Fruit fly (Drosophila melanogaster) whole organism, embryonic: Measurements from ENCODE around the gene His3.3B.

ENCODE experiments used
- Atf3 ChIP-seq: fragments of 200-800 bp; sonication (Bioruptor generic); optimal IDR thresholded peaks from 3 replicates; lab custom pipeline; 2016; ENCODE audit warnings: missing biosample characterization, missing genetic modification characterization
- Bgb ChIP-seq: fragments of 200-800 bp; sonication (Bioruptor generic); IDR thresholded peaks from 2 replicates; pipeline ENCODE4 v1.3.6; 2022; ENCODE audit warnings: missing biosample characterization, missing genetic modification characterization; ENCODE audit not compliant: partially characterized antibody
- CG10147 ChIP-seq: fragments of 200-800 bp; sonication (Bioruptor generic); optimal IDR thresholded peaks from 2 replicates; lab custom pipeline; 2019; ENCODE audit warnings: missing biosample characterization, mild to moderate bottlenecking, missing genetic modification characterization, moderate library complexity
- CG1024 ChIP-seq: fragments of 200-800 bp; sonication (Bioruptor generic); IDR thresholded peaks from 2 replicates; pipeline ENCODE4 v1.3.6; 2022; ENCODE audit warnings: missing biosample characterization, missing genetic modification characterization
- CG13123 ChIP-seq: fragments of 200-800 bp; sonication (Bioruptor generic); optimal IDR thresholded peaks from 2 replicates; lab custom pipeline; 2016; ENCODE audit warnings: missing biosample characterization, missing genetic modification characterization
- CG13296 ChIP-seq: fragments of 200-800 bp; sonication (Bioruptor generic); optimal IDR thresholded peaks from 3 replicates; lab custom pipeline; 2018; ENCODE audit warnings: missing biosample characterization, mild to moderate bottlenecking, missing genetic modification characterization
- CG14014 ChIP-seq: fragments of 200-800 bp; sonication (Bioruptor generic); IDR thresholded peaks from 2 replicates; pipeline ENCODE4 v1.3.6; 2022; ENCODE audit warnings: missing biosample characterization, missing genetic modification characterization
- CG14965 ChIP-seq: fragments of 200-800 bp; sonication (Bioruptor generic); optimal IDR thresholded peaks from 2 replicates; lab custom pipeline; 2016; ENCODE audit warnings: missing biosample characterization, missing genetic modification characterization, borderline replicate concordance
- CG1603 ChIP-seq: fragments of 200-800 bp; sonication (Bioruptor generic); optimal IDR thresholded peaks from 2 replicates; lab custom pipeline; 2019; ENCODE audit warnings: missing biosample characterization, mild to moderate bottlenecking, missing genetic modification characterization, moderate library complexity
- CG1647 ChIP-seq: fragments of 200-800 bp; sonication (Bioruptor generic); optimal IDR thresholded peaks from 3 replicates; lab custom pipeline; 2016; ENCODE audit warnings: missing biosample characterization, missing genetic modification characterization
- CG17612 ChIP-seq: fragments of 200-800 bp; sonication (Bioruptor generic); IDR thresholded peaks from 2 replicates; pipeline ENCODE4 v1.3.6; 2022; ENCODE audit warnings: missing biosample characterization, missing genetic modification characterization
- CG2678 ChIP-seq: fragments of 200-800 bp; sonication (Bioruptor generic); optimal IDR thresholded peaks from 3 replicates; lab custom pipeline; 2019; ENCODE audit warnings: missing biosample characterization, mild to moderate bottlenecking, missing genetic modification characterization, moderate library complexity
- CG31365 ChIP-seq: fragments of 200-800 bp; sonication (Bioruptor generic); optimal IDR thresholded peaks from 2 replicates; lab custom pipeline; 2018; ENCODE audit warnings: missing biosample characterization, mild to moderate bottlenecking, missing genetic modification characterization
- CG4282 ChIP-seq: fragments of 200-800 bp; sonication (Bioruptor generic); optimal IDR thresholded peaks from 2 replicates; lab custom pipeline; 2016; ENCODE audit warnings: missing biosample characterization, missing genetic modification characterization
- CG6272 ChIP-seq: fragments of 200-800 bp; sonication (Bioruptor generic); IDR thresholded peaks from 2 replicates; pipeline ENCODE4 v1.3.6; 2022; ENCODE audit warnings: missing biosample characterization, missing genetic modification characterization
- CG7839 ChIP-seq: fragments of 200-800 bp; sonication (Bioruptor generic); optimal IDR thresholded peaks from 3 replicates; lab custom pipeline; 2018; ENCODE audit warnings: missing biosample characterization, mild to moderate bottlenecking, missing genetic modification characterization, moderate library complexity
- CG8478 ChIP-seq: fragments of >200 bp; optimal IDR thresholded peaks from 2 replicates; lab custom pipeline; 2018
- Ets97D ChIP-seq: fragments of 200-800 bp; sonication (Bioruptor generic); optimal IDR thresholded peaks from 3 replicates; lab custom pipeline; 2016; ENCODE audit warnings: missing biosample characterization, missing genetic modification characterization
- Fer2 ChIP-seq: fragments of 200-800 bp; sonication (Bioruptor generic); optimal IDR thresholded peaks from 2 replicates; lab custom pipeline; 2018; ENCODE audit warnings: missing biosample characterization, mild to moderate bottlenecking, missing genetic modification characterization, moderate library complexity
- Gug ChIP-seq: fragments of 200-800 bp; sonication (Bioruptor generic); IDR thresholded peaks from 4 replicates; pipeline ENCODE4 v1.3.6; 2022; ENCODE audit warnings: missing biosample characterization, missing genetic modification characterization
- Hand ChIP-seq: fragments of 200-800 bp; sonication (Bioruptor generic); optimal IDR thresholded peaks from 2 replicates; lab custom pipeline; 2017; ENCODE audit warnings: mild to moderate bottlenecking, missing biosample characterization, missing genetic modification reagents, missing genetic modification characterization
- Hey ChIP-seq: fragments of 200-800 bp; sonication (Bioruptor generic); optimal IDR thresholded peaks from 3 replicates; lab custom pipeline; 2018; ENCODE audit warnings: missing biosample characterization, mild to moderate bottlenecking, missing genetic modification characterization
- HmgD ChIP-seq: fragments of 200-800 bp; sonication (Bioruptor generic); optimal IDR thresholded peaks from 3 replicates; lab custom pipeline; 2016; ENCODE audit warnings: missing biosample characterization, missing genetic modification characterization
- Mad ChIP-seq: fragments of 200-800 bp; sonication (Bioruptor generic); optimal IDR thresholded peaks from 2 replicates; lab custom pipeline; 2016; ENCODE audit warnings: missing biosample characterization, missing genetic modification characterization
- Max ChIP-seq: fragments of 200-800 bp; sonication (Bioruptor generic); optimal IDR thresholded peaks from 2 replicates; lab custom pipeline; 2016; ENCODE audit warnings: missing biosample characterization, mild to moderate bottlenecking, missing genetic modification characterization
- Meics ChIP-seq: fragments of 200-800 bp; sonication (Bioruptor generic); optimal IDR thresholded peaks from 2 replicates; lab custom pipeline; 2017; ENCODE audit warnings: missing biosample characterization, mild to moderate bottlenecking, missing genetic modification characterization
- Mes4 ChIP-seq: fragments of 200-800 bp; sonication (Bioruptor generic); optimal IDR thresholded peaks from 2 replicates; lab custom pipeline; 2016; ENCODE audit warnings: missing biosample characterization, missing genetic modification characterization
- Ravus ChIP-seq: fragments of 200-800 bp; sonication (Bioruptor generic); IDR thresholded peaks from 2 replicates; pipeline ENCODE4 v1.3.6; 2022; ENCODE audit warnings: missing biosample characterization, missing genetic modification characterization
- Rfx ChIP-seq: fragments of 200-800 bp; sonication (Bioruptor generic); IDR thresholded peaks from 2 replicates; pipeline ENCODE4 v1.3.6; 2022; ENCODE audit warnings: missing biosample characterization, missing genetic modification characterization
- Side ChIP-seq: fragments of 200-800 bp; sonication (Bioruptor generic); optimal IDR thresholded peaks from 2 replicates; lab custom pipeline; 2016; ENCODE audit warnings: missing biosample characterization, missing genetic modification characterization
- Sry-δ ChIP-seq: fragments of 200-800 bp; sonication (Bioruptor generic); optimal IDR thresholded peaks from 2 replicates; lab custom pipeline; 2016; ENCODE audit warnings: missing biosample characterization, missing genetic modification characterization
- TFAM ChIP-seq: fragments of 200-800 bp; sonication (Bioruptor generic); optimal IDR thresholded peaks from 2 replicates; lab custom pipeline; 2017; ENCODE audit warnings: missing biosample characterization, missing genetic modification characterization, inconsistent platforms
- Xrp1 ChIP-seq: fragments of 200-800 bp; sonication (Bioruptor generic); IDR thresholded peaks from 2 replicates; pipeline ENCODE4 v1.3.6; 2022; ENCODE audit warnings: missing biosample characterization, missing genetic modification characterization
- bowl ChIP-seq: fragments of 200-800 bp; sonication (Bioruptor generic); IDR thresholded peaks from 2 replicates; pipeline ENCODE4 v1.3.6; 2022; ENCODE audit warnings: missing biosample characterization, missing genetic modification characterization
- bsh ChIP-seq, 2 experiments: fragments of 200-800 bp; sonication (Bioruptor generic); optimal IDR thresholded peaks; 2 replicates each; lab custom pipeline; 2017 to 2018; ENCODE audit warnings: mild to moderate bottlenecking in 2 of 2, missing biosample characterization in 2 of 2, missing genetic modification characterization in 2 of 2, moderate library complexity in 1 of 2
- danr ChIP-seq: fragments of 200-800 bp; sonication (Bioruptor generic); IDR thresholded peaks from 2 replicates; pipeline ENCODE4 v1.3.6; 2022; ENCODE audit warnings: missing biosample characterization, missing genetic modification characterization
- dysf ChIP-seq: fragments of 200-800 bp; sonication (Bioruptor generic); IDR thresholded peaks from 3 replicates; pipeline ENCODE4 v1.3.6; 2022; ENCODE audit warnings: missing biosample characterization, missing genetic modification characterization
- en ChIP-seq: fragments of 200-800 bp; sonication (Bioruptor generic); optimal IDR thresholded peaks from 2 replicates; lab custom pipeline; 2016; ENCODE audit warnings: missing biosample characterization, missing genetic modification characterization
- eve ChIP-seq, 2 experiments: fragments of >200 bp; optimal IDR thresholded peaks; 2 replicates each; lab custom pipeline; 2017; ENCODE audit warnings: missing biosample characterization in 2 of 2, missing genetic modification characterization in 2 of 2
- insv ChIP-seq, 2 experiments: fragments of 200-800 bp; sonication (Bioruptor generic); optimal IDR thresholded peaks; 3 replicates each; lab custom pipeline; 2016 to 2018; ENCODE audit warnings: missing biosample characterization in 2 of 2, missing genetic modification characterization in 2 of 2
- inv ChIP-seq: fragments of 200-800 bp; sonication (Bioruptor generic); IDR thresholded peaks from 2 replicates; pipeline ENCODE4 v1.3.6; 2022; ENCODE audit warnings: missing biosample characterization, missing genetic modification characterization; ENCODE audit not compliant: partially characterized antibody
- jumu ChIP-seq: fragments of 200-800 bp; sonication (Bioruptor generic); optimal IDR thresholded peaks from 3 replicates; lab custom pipeline; 2016; ENCODE audit warnings: missing biosample characterization, missing genetic modification characterization
- org-1 ChIP-seq: fragments of 200-800 bp; sonication (Bioruptor generic); optimal IDR thresholded peaks from 2 replicates; lab custom pipeline; 2017; ENCODE audit warnings: missing biosample characterization, missing genetic modification characterization
- otp ChIP-seq: fragments of 200-800 bp; sonication (Bioruptor generic); IDR thresholded peaks from 3 replicates; pipeline ENCODE4, ENCODE4 v1.3.6; 2022; ENCODE audit warnings: missing biosample characterization, missing genetic modification characterization
- pzg ChIP-seq: fragments of 200-800 bp; sonication (Bioruptor generic); optimal IDR thresholded peaks from 3 replicates; lab custom pipeline; 2018; ENCODE audit warnings: missing biosample characterization, mild to moderate bottlenecking, missing genetic modification characterization, moderate library complexity
- repo ChIP-seq: fragments of 200-800 bp; sonication (Bioruptor generic); optimal IDR thresholded peaks from 2 replicates; lab custom pipeline; 2016; ENCODE audit warnings: missing biosample characterization, missing genetic modification characterization
- seq ChIP-seq: fragments of 200-800 bp; sonication (Bioruptor generic); IDR thresholded peaks from 2 replicates; pipeline ENCODE4 v1.3.6; 2022; ENCODE audit warnings: missing biosample characterization, missing genetic modification characterization
- slou ChIP-seq: fragments of 200-800 bp; sonication (Bioruptor generic); optimal IDR thresholded peaks from 3 replicates; lab custom pipeline; 2016; ENCODE audit warnings: missing biosample characterization, missing genetic modification characterization
- trem ChIP-seq: fragments of 200-800 bp; optimal IDR thresholded peaks from 3 replicates; lab custom pipeline; 2019; ENCODE audit warnings: missing biosample characterization, mild to moderate bottlenecking, missing genetic modification characterization, moderate library complexity
- usp ChIP-seq: fragments of >200 bp; optimal IDR thresholded peaks from 2 replicates; lab custom pipeline; 2017; ENCODE audit warnings: missing biosample characterization, missing genetic modification characterization
- zf30C ChIP-seq: fragments of 200-800 bp; sonication (Bioruptor generic); optimal IDR thresholded peaks from 3 replicates; lab custom pipeline; 2018; ENCODE audit warnings: missing biosample characterization, mild to moderate bottlenecking, missing genetic modification characterization

The His3.3B gene

DNA sequence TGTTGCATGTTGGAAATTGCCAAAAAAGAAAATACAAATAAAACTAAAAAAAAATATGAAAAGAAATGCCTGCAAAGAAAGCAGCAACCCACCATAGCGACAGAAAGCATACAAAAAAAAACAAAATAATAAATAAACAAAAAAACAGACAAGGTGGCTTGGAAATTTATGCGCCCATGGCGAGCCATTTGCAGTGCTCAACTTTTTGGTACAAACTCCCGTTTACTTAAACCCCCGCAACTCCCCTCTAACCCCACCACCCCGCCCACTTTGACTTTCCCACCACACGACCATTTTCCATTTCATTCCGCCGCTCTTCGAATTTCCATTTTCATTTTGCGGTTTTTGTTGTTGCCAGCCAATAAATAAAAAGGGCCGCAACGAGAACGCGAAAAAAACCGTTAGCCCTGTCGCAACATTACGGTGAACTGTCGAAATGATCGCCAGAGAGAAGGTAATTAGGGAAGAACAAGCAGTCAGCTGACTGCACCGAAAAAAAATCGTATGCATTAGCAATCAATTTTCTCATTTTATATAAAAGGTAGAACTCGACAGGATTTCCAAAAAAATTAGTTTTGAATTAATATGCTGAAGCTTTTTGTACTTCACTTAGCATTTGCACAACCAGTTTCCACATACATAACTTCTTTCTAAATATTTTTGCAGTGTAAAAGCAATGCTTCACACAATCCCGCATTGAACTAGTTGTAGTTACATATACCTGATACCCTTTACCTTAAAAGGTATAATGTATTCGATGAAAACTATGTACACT is 19.5 kb downstream of the His3.3B start (continued):
- TF ChIP-seq Ets97D (GFP tag; lab: Kevin White, UChicago) (peak; percentile 10), trem (tag; lab: Kevin White, UChicago) (no peak), Atf3 (GFP tag; lab: Kevin White, UChicago) (peak; percentile 1), bowl (no peak), repo (no peak), CG13123 (GFP tag; lab: Kevin White, UChicago) (no peak), CG1647 (GFP tag; lab: Kevin White, UChicago) (no peak), Ravus (GFP tag; lab: Robert Waterston, UW) (no peak), CG7839 (tag; lab: Kevin White, UChicago) (peak; percentile 62), danr (GFP tag; lab: Robert Waterston, UW) (no peak), CG13296 (no peak), bsh (GFP tag; optimal IDR thresholded peaks at IDR 0.05; lab: Kevin White, UChicago) (peak in 1 of 2 experiments; percentile 61), Bgb (no peak), CG1603 (tag; lab: Kevin White, UChicago) (peak; percentile 55), Meics (GFP tag; lab: Kevin White, UChicago) (peak; percentile 45), dysf (GFP tag; lab: Robert Waterston, UW) (peak; percentile 71), org-1 (GFP tag; lab: Kevin White, UChicago) (peak; percentile 41), eve (GFP tag; optimal IDR thresholded peaks at IDR 0.05; lab: Kevin White, UChicago) (no peak), jumu (GFP tag; lab: Kevin White, UChicago) (peak; percentile 24), HmgD (GFP tag; lab: Kevin White, UChicago) (no peak), CG1024 (GFP tag; lab: Robert Waterston, UW) (no peak), insv (GFP tag; optimal IDR thresholded peaks at IDR 0.05; lab: Kevin White, UChicago) (no peak), Mes4 (GFP tag; lab: Kevin White, UChicago) (peak; percentile 20), TFAM (GFP tag; lab: Kevin White, UChicago) (no peak), CG4282 (GFP tag; lab: Kevin White, UChicago) (no peak), Xrp1 (GFP tag; lab: Robert Waterston, UW) (peak; percentile 49; the same call in 1 of the 2 replicates), Mad (GFP tag; lab: Kevin White, UChicago) (no peak), Rfx (no peak), Max (GFP tag; lab: Kevin White, UChicago) (peak; percentile 36), usp (GFP tag; lab: Kevin White, UChicago) (no peak), CG14014 (GFP tag; lab: Robert Waterston, UW) (no peak), CG6272 (GFP tag; lab: Robert Waterston, UW) (no peak), CG14965 (GFP tag; lab: Kevin White, UChicago) (no peak), Gug (GFP tag; lab: Robert Waterston, UW) (peak; percentile 23; the same call in 2 of the 4 replicates), CG2678 (peak; percentile 63), en (GFP tag; lab: Kevin White, UChicago) (no peak), Sry-δ (no peak), Fer2 (tag; lab: Kevin White, UChicago) (no peak), Hey (no peak), inv (GFP tag; lab: Robert Waterston, UW) (no peak), CG31365 (tag; lab: Kevin White, UChicago) (no peak), CG10147 (GFP tag; lab: Kevin White, UChicago) (no peak), seq (GFP tag; lab: Robert Waterston, UW) (no peak), pzg (GFP tag; lab: Kevin White, UChicago) (no peak), otp (GFP tag; lab: Robert Waterston, UW) (peak; percentile 51; the same call in 1 of the 3 replicates), CG8478 (lab: Kevin White, UChicago) (no peak), zf30C (GFP tag; lab: Kevin White, UChicago) (peak; percentile 58), slou (no peak), Hand (GFP tag; lab: Kevin White, UChicago) (no peak), Side (GFP tag; lab: Kevin White, UChicago) (no peak), CG17612 (GFP tag; lab: Robert Waterston, UW) (no peak)
